Worm (Caenorhabditis elegans): ENCODE data around the gene B0496.2.

The B0496.2 gene

ce11 chrIV:7491464-7491863, 43.8 kb downstream of the B0496.2 start, which contains the start of gene F55G1.1:
Gene F55G1.1, plus strand, starts transcription at chrIV:7491764.
- TF ChIP-seq lin-32 (GFP tag; optimal IDR thresholded peaks at IDR 0.05) (no peak), flh-1 (GFP tag; optimal IDR thresholded peaks at IDR 0.05) (no peak), hlh-1 (tag; optimal IDR thresholded peaks at IDR 0.05) (no peak), pha-4 (tag; optimal IDR thresholded peaks at IDR 0.05) (no peak), ces-1 (GFP tag; optimal IDR thresholded peaks at IDR 0.05) (no peak), drap-1 (GFP tag; optimal IDR thresholded peaks at IDR 0.05) (no peak)

ce11 chrIV:7497205-7497604, 49.5 kb downstream of the B0496.2 start:
- TF ChIP-seq nhr-28 (tag; optimal IDR thresholded peaks at IDR 0.05): no peak
- TF ChIP-seq pha-4 (tag; optimal IDR thresholded peaks at IDR 0.05): no peak
- no peak for TF ChIP-seq snpc-4 (tag; optimal IDR thresholded peaks at IDR 0.05)
- no peak for TF ChIP-seq ham-2 (GFP tag; optimal IDR thresholded peaks at IDR 0.05)
- TF ChIP-seq zip-8 (tag; optimal IDR thresholded peaks at IDR 0.05): no peak
- no peak for TF ChIP-seq sptf-1 (tag; optimal IDR thresholded peaks at IDR 0.05)
- no peak for TF ChIP-seq flh-1 (GFP tag; optimal IDR thresholded peaks at IDR 0.05)
- no peak for TF ChIP-seq nhr-2 (tag; optimal IDR thresholded peaks at IDR 0.05)
- no peak for TF ChIP-seq hlh-1 (tag; optimal IDR thresholded peaks at IDR 0.05)
- TF ChIP-seq cnd-1 (tag; optimal IDR thresholded peaks at IDR 0.05): no peak
- TF ChIP-seq unc-39 (tag; optimal IDR thresholded peaks at IDR 0.05): no peak
- TF ChIP-seq ces-1 (GFP tag; optimal IDR thresholded peaks at IDR 0.05): no peak
- no peak for TF ChIP-seq drap-1 (GFP tag; optimal IDR thresholded peaks at IDR 0.05)
- no peak for TF ChIP-seq unc-62 (GFP tag; optimal IDR thresholded peaks at IDR 0.05)
- TF ChIP-seq unc-120 (tag; optimal IDR thresholded peaks at IDR 0.05; ENCODE audit: poor library complexity, severe bottlenecking): no peak
- no peak for TF ChIP-seq ceh-83 (GFP tag; optimal IDR thresholded peaks at IDR 0.05)
- TF ChIP-seq mab-5 (tag; optimal IDR thresholded peaks at IDR 0.05): no peak
- no peak for TF ChIP-seq elt-3 (tag; optimal IDR thresholded peaks at IDR 0.05)

- TF ChIP-seq elt-3 (tag; optimal IDR thresholded peaks at IDR 0.05) (no peak), drap-1 (GFP tag; optimal IDR thresholded peaks at IDR 0.05) (no peak), nhr-12 (tag; optimal IDR thresholded peaks at IDR 0.05) (no peak), ceh-43 (GFP tag; optimal IDR thresholded peaks at IDR 0.05) (no peak)
These were observed 50.1 kb downstream of the B0496.2 start, which contains the start of gene egas-4 for ce11 chrIV:7497750-7498149. Gene egas-4, minus strand, starts transcription at chrIV:7497850.
